Worm (Caenorhabditis elegans) whole organism, L2 larva: ENCODE measurements around the gene mrps-24.

Experiments used
- F13H6.1 ChIP-seq: sonication (generic microtip); optimal IDR thresholded peaks from 2 replicates; lab custom pipeline; 2016; ENCODE audit warnings: missing genetic modification characterization, missing compliant biosample characterization
- ceh-82 ChIP-seq: fragments of 150-350 bp; optimal IDR thresholded peaks from 2 replicates; lab custom pipeline; 2014; ENCODE audit warnings: missing biosample characterization, missing genetic modification characterization
- lin-13 ChIP-seq: fragments of 150-350 bp; optimal IDR thresholded peaks from 2 replicates; lab custom pipeline; 2014; ENCODE audit warnings: missing biosample characterization, missing genetic modification reagents, missing genetic modification characterization
- nhr-12 ChIP-seq: fragments of 150-350 bp; optimal IDR thresholded peaks from 2 replicates; lab custom pipeline; 2014; ENCODE audit warnings: missing biosample characterization, missing genetic modification characterization
- nhr-25 ChIP-seq: fragments of 150-350 bp; sonication (generic microtip); optimal IDR thresholded peaks from 3 replicates; lab custom pipeline; 2014; ENCODE audit warnings: missing biosample characterization, missing genetic modification characterization
- nhr-77 ChIP-seq: fragments of 150-350 bp; optimal IDR thresholded peaks from 2 replicates; lab custom pipeline; 2014; ENCODE audit warnings: missing biosample characterization, missing genetic modification characterization
- peb-1 ChIP-seq: fragments of 150-350 bp; optimal IDR thresholded peaks from 2 replicates; lab custom pipeline; 2014; ENCODE audit warnings: missing biosample characterization, missing genetic modification characterization
- ztf-11 ChIP-seq: sonication (generic microtip); optimal IDR thresholded peaks from 2 replicates; lab custom pipeline; 2017; ENCODE audit warnings: missing biosample characterization, missing genetic modification characterization

ce11 chrIV:7689326-7689725 is 20.5 kb upstream of the mrps-24 start:
- TF ChIP-seq nhr-12 (tag; lab: Kevin White, UChicago) = no peak
- no peak for TF ChIP-seq lin-13 (GFP tag; lab: Kevin White, UChicago)
- TF ChIP-seq peb-1 (tag; lab: Kevin White, UChicago) = no peak
- no peak for TF ChIP-seq ceh-82 (tag; lab: Kevin White, UChicago)
- no peak for TF ChIP-seq ztf-11 (tag; lab: Kevin White, UChicago)
- TF ChIP-seq F13H6.1 = no peak
- no peak for TF ChIP-seq nhr-77 (tag; lab: Kevin White, UChicago)
- TF ChIP-seq nhr-25 = no peak
